Worm (Caenorhabditis elegans) whole organism, early embryonic: ENCODE results near the gene col-157.
A peak's percentile ranks its signal among the peaks of the same experiment; 100 is the strongest.

ENCODE experiments used
- B0310.2 ChIP-seq: sonication (generic microtip); optimal IDR thresholded peaks from 2 replicates; lab custom pipeline; 2016; ENCODE audit warnings: mild to moderate bottlenecking, missing genetic modification characterization, missing compliant biosample characterization
- F13C5.2 ChIP-seq: sonication (generic microtip); optimal IDR thresholded peaks from 2 replicates; lab custom pipeline; 2017; ENCODE audit warnings: mild to moderate bottlenecking, missing genetic modification characterization, inconsistent platforms, missing compliant biosample characterization
- aly-1 ChIP-seq: sonication (generic microtip); optimal IDR thresholded peaks from 2 replicates; lab custom pipeline; 2016; ENCODE audit warnings: missing genetic modification characterization, missing compliant biosample characterization
- ama-1 ChIP-seq: fragments of 150-350 bp; optimal IDR thresholded peaks from 2 replicates; lab custom pipeline; 2014
- ceh-13 ChIP-seq: fragments of 200-800 bp; sonication (Bioruptor generic); optimal IDR thresholded peaks from 2 replicates; lab custom pipeline; 2018; ENCODE audit warnings: mild to moderate bottlenecking, missing genetic modification characterization, missing compliant biosample characterization
- ceh-36 ChIP-seq: sonication (generic microtip); optimal IDR thresholded peaks from 2 replicates; lab custom pipeline; 2016; ENCODE audit warnings: missing genetic modification characterization, inconsistent platforms, missing compliant biosample characterization
- ets-7 ChIP-seq: sonication (generic microtip); optimal IDR thresholded peaks from 2 replicates; lab custom pipeline; 2016; ENCODE audit warnings: missing genotype, missing genetic modification characterization, missing compliant biosample characterization
- flt-1 ChIP-seq: fragments of 200-800 bp; sonication (Bioruptor generic); IDR thresholded peaks from 2 replicates; pipeline ENCODE4 v1.3.6; 2022; ENCODE audit warnings: missing genetic modification characterization, missing compliant biosample characterization
- hmbx-1 ChIP-seq: sonication (generic microtip); optimal IDR thresholded peaks from 2 replicates; lab custom pipeline; 2016; ENCODE audit warnings: mild to moderate bottlenecking, missing genetic modification characterization, missing compliant biosample characterization
- hmg-4 ChIP-seq: fragments of 200-800 bp; sonication (Bioruptor generic); optimal IDR thresholded peaks from 2 replicates; lab custom pipeline; 2018; ENCODE audit warnings: mild to moderate bottlenecking, missing genetic modification characterization, missing compliant biosample characterization
- hnd-1 ChIP-seq: sonication (generic microtip); optimal IDR thresholded peaks from 2 replicates; lab custom pipeline; 2016; ENCODE audit warnings: missing genetic modification characterization, missing compliant biosample characterization
- pes-1 ChIP-seq: fragments of 200-800 bp; sonication (Bioruptor generic); IDR thresholded peaks from 2 replicates; pipeline ENCODE4 v1.3.6; 2022; ENCODE audit warnings: missing genetic modification reagents, missing genetic modification characterization, missing compliant biosample characterization
- scrt-1 ChIP-seq: fragments of 200-800 bp; sonication (Bioruptor generic); IDR thresholded peaks from 2 replicates; pipeline ENCODE4 v1.3.6; 2022; ENCODE audit warnings: missing genetic modification characterization, missing compliant biosample characterization
- sea-1 ChIP-seq: fragments of 200-800 bp; sonication (Bioruptor generic); conservative IDR thresholded peaks from 2 replicates; pipeline ENCODE4 v1.3.6; 2022; ENCODE audit warnings: missing genetic modification characterization, missing compliant biosample characterization
- tbx-11 ChIP-seq: fragments of 200-800 bp; sonication (Bioruptor generic); IDR thresholded peaks from 2 replicates; pipeline ENCODE4 v1.3.6; 2022; ENCODE audit warnings: missing genetic modification characterization, missing compliant biosample characterization
- tbx-37 ChIP-seq: fragments of 200-800 bp; sonication (Bioruptor generic); conservative IDR thresholded peaks from 2 replicates; pipeline ENCODE4 v1.3.6; 2022; ENCODE audit warnings: missing genetic modification reagents, missing genetic modification characterization, missing compliant biosample characterization
- tra-4 ChIP-seq: sonication (generic microtip); optimal IDR thresholded peaks from 2 replicates; lab custom pipeline; 2017; ENCODE audit warnings: missing genetic modification characterization, missing compliant biosample characterization

The col-157 gene

DNA sequence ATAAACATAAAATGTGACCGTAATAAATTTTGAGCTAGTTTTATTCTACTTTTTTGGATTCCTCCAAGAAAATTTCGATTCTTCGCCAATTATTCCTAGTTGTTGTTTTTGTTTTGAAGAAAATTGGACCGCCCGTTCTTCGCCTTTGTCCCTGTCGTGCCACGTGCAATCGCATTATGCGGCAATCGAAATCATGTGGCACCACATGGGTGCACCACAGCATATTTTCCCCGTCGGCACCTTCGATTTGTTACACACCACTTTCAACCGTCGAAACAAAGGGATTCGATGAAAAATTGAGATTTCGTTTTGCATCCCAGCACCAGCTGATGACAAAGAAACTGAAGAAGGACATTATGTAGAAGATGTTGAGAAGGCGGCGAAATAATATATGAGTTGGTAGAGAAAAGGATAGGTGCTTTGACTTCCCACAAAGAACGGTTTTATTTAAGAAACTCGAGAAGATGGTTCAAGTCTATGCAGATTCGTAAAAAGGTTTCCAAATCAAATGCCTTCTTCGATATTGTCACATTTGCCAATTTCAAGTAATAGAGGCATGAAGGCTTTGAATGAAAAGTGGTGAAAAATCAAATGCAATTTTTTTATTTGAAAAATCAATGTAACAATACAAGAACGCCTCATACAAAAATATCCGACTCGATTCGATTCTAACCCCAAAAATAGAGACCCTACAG is 44.9 kb downstream of the col-157 start:
- TF ChIP-seq hmbx-1 (tag; lab: Kevin White, UChicago) (no peak), B0310.2 (tag; lab: Kevin White, UChicago) (no peak), scrt-1 (GFP tag; lab: Robert Waterston, UW) (0 out of 2 replicates have a peak, but pooled peaks have one; percentile 26), flt-1 (GFP tag; lab: Robert Waterston, UW) (no peak), ceh-36 (tag; lab: Kevin White, UChicago) (no peak), tra-4 (no peak)

DNA sequence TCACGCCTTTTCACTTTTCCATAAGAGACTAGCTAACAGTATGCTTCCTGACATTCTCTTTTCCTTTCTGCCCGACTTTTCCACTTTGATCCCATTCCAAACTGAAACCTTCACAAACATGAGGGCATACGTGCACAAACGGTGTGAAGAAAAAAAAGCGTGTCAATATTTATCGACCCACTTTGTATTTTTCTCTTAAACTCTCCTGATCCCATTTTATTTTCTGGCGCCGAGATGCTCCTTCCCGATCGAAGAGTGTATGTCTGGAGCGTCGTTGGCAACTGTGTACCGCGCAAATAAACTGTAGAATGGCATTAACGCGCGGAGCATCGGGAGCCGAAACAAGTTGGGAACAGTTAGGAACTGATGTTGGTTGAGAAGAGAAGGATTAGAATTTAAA is 45.7 kb downstream of the col-157 start:
- TF ChIP-seq flt-1 (GFP tag; lab: Robert Waterston, UW) (no peak), B0310.2 (tag; lab: Kevin White, UChicago) (no peak), hnd-1 (tag; lab: Kevin White, UChicago) (no peak), ets-7 (tag; lab: Kevin White, UChicago) (no peak), scrt-1 (GFP tag; lab: Robert Waterston, UW) (no peak), ama-1 (no peak), ceh-36 (tag; lab: Kevin White, UChicago) (no peak), F13C5.2 (tag; lab: Kevin White, UChicago) (no peak), pes-1 (GFP tag; lab: Robert Waterston, UW) (no peak), ceh-13 (GFP tag; lab: Kevin White, UChicago) (no peak), tbx-11 (GFP tag; lab: Robert Waterston, UW) (no peak), aly-1 (no peak)

DNA sequence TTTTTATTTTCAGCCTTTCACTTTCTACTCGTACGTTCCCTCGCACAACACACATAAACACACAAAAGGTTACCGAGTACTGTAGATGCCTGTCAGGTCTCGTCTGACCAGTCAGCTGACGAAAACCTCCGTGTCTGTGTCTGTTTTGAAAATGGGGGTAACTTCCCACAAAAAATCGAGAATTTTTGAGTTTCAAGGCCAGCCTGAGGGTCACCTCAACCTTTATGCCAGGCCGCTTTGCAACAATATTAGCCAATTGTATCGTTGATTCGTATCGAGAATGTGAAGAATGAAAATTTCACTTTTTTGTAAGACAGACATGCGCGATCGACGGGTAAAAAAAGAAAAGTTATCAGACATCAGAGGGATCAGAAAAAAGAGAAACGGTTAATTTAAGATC is 47.3 kb downstream of the col-157 start:
- TF ChIP-seq tra-4 = no peak
- TF ChIP-seq ceh-13 (GFP tag; lab: Kevin White, UChicago) = no peak
- TF ChIP-seq ama-1 = no peak
- TF ChIP-seq scrt-1 (GFP tag; lab: Robert Waterston, UW) = no peak
- TF ChIP-seq B0310.2 (tag; lab: Kevin White, UChicago) = no peak
- no peak for TF ChIP-seq hmbx-1 (tag; lab: Kevin White, UChicago)

DNA sequence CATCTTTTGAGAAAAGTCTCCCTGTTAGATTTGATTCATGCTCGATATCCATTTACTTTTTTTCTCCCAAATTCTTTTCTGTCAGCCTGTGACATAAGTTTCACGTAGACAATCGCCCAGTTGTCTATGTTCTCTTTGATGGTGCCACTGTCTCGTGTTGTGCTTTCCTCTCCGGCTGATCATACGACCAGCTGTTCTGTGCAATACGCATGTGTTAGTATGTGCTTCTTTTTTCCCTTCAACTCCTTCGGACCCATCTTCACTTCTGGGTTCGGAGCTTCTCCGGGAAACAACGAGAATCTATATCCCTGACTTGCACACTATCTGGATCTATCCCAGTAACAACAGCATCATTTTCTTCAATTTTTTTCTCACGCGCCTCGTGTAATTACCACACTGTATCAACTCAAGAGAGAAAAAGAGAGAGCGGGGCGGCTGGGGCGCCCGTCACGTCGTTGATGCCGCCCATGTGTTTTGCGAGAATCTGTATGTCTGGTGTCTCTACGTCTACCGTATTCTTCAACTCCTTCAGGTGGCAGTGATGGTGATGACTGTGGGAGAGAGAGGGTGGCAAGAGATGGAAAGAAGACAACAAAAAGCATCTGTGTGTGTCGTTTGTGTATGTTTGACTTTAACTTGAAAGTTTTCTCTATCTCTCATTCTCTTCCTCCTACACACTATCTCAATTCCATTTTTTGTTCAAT is 48.1 kb downstream of the col-157 start:
- TF ChIP-seq hmg-4 (GFP tag; lab: Kevin White, UChicago) = peak; percentile 60
- TF ChIP-seq hnd-1 (tag; lab: Kevin White, UChicago) = no peak

DNA sequence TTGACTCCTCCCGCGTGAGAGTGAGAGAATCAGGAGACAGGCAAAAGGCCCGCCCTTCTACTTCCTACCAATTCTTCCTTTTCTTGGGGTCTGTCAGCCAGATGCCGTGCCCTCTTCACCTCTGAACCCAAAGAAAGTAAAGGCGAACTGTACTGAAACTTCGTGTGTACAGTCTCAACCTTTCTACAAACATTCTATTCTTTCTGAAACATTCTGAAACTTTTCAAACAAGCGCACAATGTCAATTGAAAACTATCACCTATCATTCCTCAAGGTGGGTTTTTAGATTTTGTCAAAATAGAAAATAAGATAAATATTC is 48.7 kb downstream of the col-157 start:
- TF ChIP-seq F13C5.2 (tag; lab: Kevin White, UChicago) (no peak), B0310.2 (tag; lab: Kevin White, UChicago) (no peak), ceh-13 (GFP tag; lab: Kevin White, UChicago) (no peak), ceh-36 (tag; lab: Kevin White, UChicago) (no peak), sea-1 (GFP tag; lab: Robert Waterston, UW) (no peak), flt-1 (GFP tag; lab: Robert Waterston, UW) (no peak)

DNA sequence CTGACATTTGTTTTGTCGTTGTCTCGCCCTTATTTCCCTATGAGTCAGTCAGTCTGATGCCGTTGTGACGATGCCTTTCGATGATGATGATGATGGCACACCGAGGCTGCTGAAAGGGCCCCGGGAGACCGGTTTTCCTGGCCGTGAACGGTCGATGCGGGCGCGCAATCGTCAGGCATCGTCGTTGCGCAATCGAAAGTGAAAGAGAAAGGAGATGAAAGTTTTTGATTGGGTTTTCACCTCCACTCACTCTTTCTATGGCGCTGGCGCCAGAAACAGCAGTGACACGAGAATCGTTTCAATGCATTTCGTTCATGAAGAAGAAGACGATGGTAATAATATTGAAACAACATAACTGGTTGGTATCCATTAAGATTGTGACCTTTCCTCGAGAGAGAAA is 49.1 kb downstream of the col-157 start:
- no peak for TF ChIP-seq flt-1 (GFP tag; lab: Robert Waterston, UW)
- TF ChIP-seq ceh-36 (tag; lab: Kevin White, UChicago) = no peak
- no peak for TF ChIP-seq hmbx-1 (tag; lab: Kevin White, UChicago)
- TF ChIP-seq aly-1 = no peak
- no peak for TF ChIP-seq hmg-4 (GFP tag; lab: Kevin White, UChicago)
- TF ChIP-seq tra-4 = no peak
- no peak for TF ChIP-seq sea-1 (GFP tag; lab: Robert Waterston, UW)
- TF ChIP-seq tbx-37 = no peak
- no peak for TF ChIP-seq tbx-11 (GFP tag; lab: Robert Waterston, UW)
- TF ChIP-seq ceh-13 (GFP tag; lab: Kevin White, UChicago) = no peak
- TF ChIP-seq ama-1 = no peak
- no peak for TF ChIP-seq hnd-1 (tag; lab: Kevin White, UChicago)
- no peak for TF ChIP-seq F13C5.2 (tag; lab: Kevin White, UChicago)
- no peak for TF ChIP-seq ets-7 (tag; lab: Kevin White, UChicago)
- no peak for TF ChIP-seq scrt-1 (GFP tag; lab: Robert Waterston, UW)
- TF ChIP-seq B0310.2 (tag; lab: Kevin White, UChicago) = no peak

DNA sequence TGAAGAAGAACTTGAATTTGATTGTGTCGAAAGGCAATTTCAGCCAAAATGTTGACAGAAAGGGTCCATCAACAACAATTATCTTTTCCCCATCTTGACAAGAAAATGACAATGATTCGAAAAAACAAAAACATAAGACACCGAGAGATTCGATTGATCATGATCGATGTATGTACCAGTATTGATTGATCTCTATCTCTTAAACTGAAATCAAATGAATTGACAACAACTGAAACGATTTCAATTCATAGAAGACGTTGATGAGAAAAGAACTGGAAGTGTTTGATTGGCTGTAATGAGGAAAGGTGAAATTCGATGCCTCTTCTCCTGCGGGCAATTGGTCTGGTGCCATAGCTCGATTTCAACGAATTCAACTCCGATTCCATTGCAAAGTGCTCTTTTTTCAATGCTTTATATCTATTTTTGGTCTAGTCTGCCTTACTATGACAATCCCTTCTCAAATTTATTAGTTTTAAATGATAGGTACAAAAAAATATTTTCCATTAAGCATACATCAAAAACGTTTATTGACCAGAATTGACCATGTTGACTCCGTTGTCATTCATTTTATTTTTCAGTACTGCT is 49.6 kb downstream of the col-157 start:
- no peak for TF ChIP-seq ets-7 (tag; lab: Kevin White, UChicago)
- TF ChIP-seq F13C5.2 (tag; lab: Kevin White, UChicago) = no peak
- no peak for TF ChIP-seq sea-1 (GFP tag; lab: Robert Waterston, UW)
- no peak for TF ChIP-seq pes-1 (GFP tag; lab: Robert Waterston, UW)
- TF ChIP-seq scrt-1 (GFP tag; lab: Robert Waterston, UW) = no peak
